Worm (Caenorhabditis elegans): Measurements from ENCODE around the gene C18A11.2.
A peak's percentile ranks its signal among the peaks of the same experiment; 100 is the strongest.

Gene C18A11.2

ce11 chrX:8083919-8084318 lies 16.6 kb downstream of the C18A11.2 start, which contains the start of gene K07E3.4 (continued):
- TF ChIP-seq K11D2.4 (GFP tag; IDR thresholded peaks at IDR 0.05), result no peak
- TF ChIP-seq die-1 (tag; optimal IDR thresholded peaks at IDR 0.05), result no peak
- TF ChIP-seq Y67H2A.10 (GFP tag; conservative IDR thresholded peaks at IDR 0.05), result no peak
- no peak for TF ChIP-seq rpc-1 (optimal IDR thresholded peaks at IDR 0.05)
- TF ChIP-seq rpc-1 (tag; optimal IDR thresholded peaks at IDR 0.05), result no peak
- no peak for TF ChIP-seq snpc-4 (GFP tag; optimal IDR thresholded peaks at IDR 0.05)
- TF ChIP-seq snpc-4 (tag; optimal IDR thresholded peaks at IDR 0.05), result no peak
- no peak for TF ChIP-seq egl-44 (GFP tag; IDR thresholded peaks at IDR 0.05)
- no peak for TF ChIP-seq F57A8.1 (GFP tag; optimal IDR thresholded peaks at IDR 0.05)
- TF ChIP-seq ccch-3 (GFP tag; optimal IDR thresholded peaks at IDR 0.05), result no peak
- TF ChIP-seq D2030.7 (GFP tag; IDR thresholded peaks at IDR 0.05), result no peak
- TF ChIP-seq ztf-25 (GFP tag; IDR thresholded peaks at IDR 0.05), result no peak
- no peak for TF ChIP-seq pbrm-1 (GFP tag; IDR thresholded peaks at IDR 0.05)
- peak; percentile 58 for TF ChIP-seq attf-5 (GFP tag; optimal IDR thresholded peaks at IDR 0.05)
- TF ChIP-seq nhr-179 (tag; optimal IDR thresholded peaks at IDR 0.05), result no peak
- TF ChIP-seq ztf-22 (GFP tag; optimal IDR thresholded peaks at IDR 0.05), result peak; percentile 77
- no peak for TF ChIP-seq zfh-2 (GFP tag; conservative IDR thresholded peaks at IDR 0.05)
- TF ChIP-seq pha-4 (tag; optimal IDR thresholded peaks at IDR 0.05), result no peak
- TF ChIP-seq attf-6 (GFP tag; IDR thresholded peaks at IDR 0.05), result no peak
- no peak for TF ChIP-seq F10E7.11 (tag; optimal IDR thresholded peaks at IDR 0.05)
- TF ChIP-seq chd-7 (tag; optimal IDR thresholded peaks at IDR 0.05), result peak; percentile 62
- no peak for TF ChIP-seq unc-62 (GFP tag; optimal IDR thresholded peaks at IDR 0.05)
- no peak for TF ChIP-seq akir-1 (GFP tag; optimal IDR thresholded peaks at IDR 0.05)
- peak; percentile 64 for TF ChIP-seq nhr-80 (tag; optimal IDR thresholded peaks at IDR 0.05)
- TF ChIP-seq snpc-1.1 (tag; optimal IDR thresholded peaks at IDR 0.05; ENCODE audit: insufficient read depth), result no peak
- TF ChIP-seq tbx-9 (tag; optimal IDR thresholded peaks at IDR 0.05; ENCODE audit: borderline replicate concordance), result no peak
- no peak for TF ChIP-seq unc-130 (GFP tag; optimal IDR thresholded peaks at IDR 0.05)
- TF ChIP-seq madf-3 (GFP tag; IDR thresholded peaks at IDR 0.05), result no peak
- no peak for TF ChIP-seq B0035.1 (tag; optimal IDR thresholded peaks at IDR 0.05)
- no peak for TF ChIP-seq F57C9.4 (tag; optimal IDR thresholded peaks at IDR 0.05)
- TF ChIP-seq let-607 (tag; optimal IDR thresholded peaks at IDR 0.05), result peak in 1 of 2 experiments; percentile 20
- TF ChIP-seq lin-26 (GFP tag; IDR thresholded peaks at IDR 0.05), result peak; percentile 68; the same call in 1 of the 2 replicates
- TF ChIP-seq bed-1 (GFP tag; IDR thresholded peaks at IDR 0.05), result no peak
- no peak for TF ChIP-seq dpl-1 (GFP tag; optimal IDR thresholded peaks at IDR 0.05)
- TF ChIP-seq ztf-3 (GFP tag; optimal IDR thresholded peaks at IDR 0.05), result no peak
- no peak for TF ChIP-seq mxl-1 (tag; optimal IDR thresholded peaks at IDR 0.05)
- peak; percentile 55; the same call in 1 of the 2 replicates for TF ChIP-seq hmg-1.2 (GFP tag; IDR thresholded peaks at IDR 0.05)
- no peak for TF ChIP-seq T07F8.4 (tag; optimal IDR thresholded peaks at IDR 0.05)
- TF ChIP-seq athp-1 (tag; optimal IDR thresholded peaks at IDR 0.05), result no peak
- TF ChIP-seq repo-1 (tag; optimal IDR thresholded peaks at IDR 0.05), result peak; percentile 33
- no peak for TF ChIP-seq T26A5.8 (tag; optimal IDR thresholded peaks at IDR 0.05)
- TF ChIP-seq aptf-3 (GFP tag; IDR thresholded peaks at IDR 0.05), result no peak
- 0 out of 2 replicates have a peak, but pooled peaks have one; percentile 38 for TF ChIP-seq nfyb-1 (GFP tag; IDR thresholded peaks at IDR 0.05)
- TF ChIP-seq mcd-1 (GFP tag; IDR thresholded peaks at IDR 0.05), result no peak
- TF ChIP-seq hrde-1 (tag; optimal IDR thresholded peaks at IDR 0.05; ENCODE audit: borderline replicate concordance), result no peak
- TF ChIP-seq lag-1 (GFP tag; IDR thresholded peaks at IDR 0.05), result no peak
- no peak for TF ChIP-seq hlh-12 (tag; optimal IDR thresholded peaks at IDR 0.05)
- TF ChIP-seq ZK185.1 (tag; optimal IDR thresholded peaks at IDR 0.05; ENCODE audit: poor library complexity, severe bottlenecking), result peak; percentile 9
- no peak for TF ChIP-seq F52B5.7 (tag; optimal IDR thresholded peaks at IDR 0.05)
- no peak for TF ChIP-seq ztf-28 (GFP tag; IDR thresholded peaks at IDR 0.05)

Measured in whole organism, young adult.